Fruit fly (Drosophila melanogaster) whole organism, embryonic: ENCODE measurements around the gene CG9132.

Experiments used
- CG10959 ChIP-seq: fragments of 200-800 bp; sonication (Bioruptor generic); IDR thresholded peaks from 2 replicates; pipeline ENCODE4 v1.3.6; 2022; ENCODE audit warnings: missing biosample characterization, missing genetic modification characterization
- CG11093 ChIP-seq: fragments of 200-800 bp; sonication (Bioruptor generic); IDR thresholded peaks from 3 replicates; pipeline ENCODE4 v1.3.6; 2022; ENCODE audit warnings: missing biosample characterization, missing genetic modification characterization
- CG12219 ChIP-seq: fragments of 200-800 bp; sonication (Bioruptor generic); optimal IDR thresholded peaks from 3 replicates; lab custom pipeline; 2018; ENCODE audit warnings: missing biosample characterization, mild to moderate bottlenecking, missing genetic modification characterization
- CG13624 ChIP-seq: fragments of 200-800 bp; sonication (Bioruptor generic); optimal IDR thresholded peaks from 2 replicates; lab custom pipeline; 2016; ENCODE audit warnings: missing biosample characterization, missing genetic modification characterization
- CG13894 ChIP-seq: fragments of 200-800 bp; sonication (Bioruptor generic); optimal IDR thresholded peaks from 3 replicates; lab custom pipeline; 2018; ENCODE audit warnings: missing biosample characterization, mild to moderate bottlenecking, missing genetic modification characterization, moderate library complexity
- CG14050 ChIP-seq: fragments of 200-800 bp; sonication (Bioruptor generic); IDR thresholded peaks from 3 replicates; pipeline ENCODE4 v1.3.6; 2022; ENCODE audit warnings: missing biosample characterization, missing genetic modification characterization
- CG14860 ChIP-seq: fragments of 200-800 bp; sonication (Bioruptor generic); IDR thresholded peaks from 3 replicates; pipeline ENCODE4 v1.3.6; 2022; ENCODE audit warnings: missing biosample characterization, missing genetic modification characterization; ENCODE audit not compliant: partially characterized antibody
- CG1603 ChIP-seq: fragments of 200-800 bp; sonication (Bioruptor generic); optimal IDR thresholded peaks from 2 replicates; lab custom pipeline; 2019; ENCODE audit warnings: missing biosample characterization, mild to moderate bottlenecking, missing genetic modification characterization, moderate library complexity
- CG17612 ChIP-seq: fragments of 200-800 bp; sonication (Bioruptor generic); IDR thresholded peaks from 2 replicates; pipeline ENCODE4 v1.3.6; 2022; ENCODE audit warnings: missing biosample characterization, missing genetic modification characterization
- CG1832 ChIP-seq: fragments of 200-800 bp; sonication (Bioruptor generic); optimal IDR thresholded peaks from 2 replicates; lab custom pipeline; 2017; ENCODE audit warnings: missing biosample characterization, mild to moderate bottlenecking, missing genetic modification characterization, inconsistent platforms
- CG18476 ChIP-seq: fragments of 200-800 bp; sonication (Bioruptor generic); optimal IDR thresholded peaks from 2 replicates; lab custom pipeline; 2016; ENCODE audit warnings: missing biosample characterization, mild to moderate bottlenecking, missing genetic modification characterization
- CG18764 ChIP-seq: fragments of 200-800 bp; sonication (Bioruptor generic); optimal IDR thresholded peaks from 3 replicates; lab custom pipeline; 2016; ENCODE audit warnings: missing biosample characterization, missing genetic modification characterization
- CG2875 ChIP-seq: fragments of 200-800 bp; sonication (Bioruptor generic); optimal IDR thresholded peaks from 2 replicates; lab custom pipeline; 2017; ENCODE audit warnings: missing biosample characterization, mild to moderate bottlenecking, missing genetic modification characterization, missing genetic modification reagents
- CG30403 ChIP-seq: fragments of 200-800 bp; sonication (Bioruptor generic); optimal IDR thresholded peaks from 3 replicates; lab custom pipeline; 2016; ENCODE audit warnings: missing biosample characterization, missing genetic modification characterization
- CG5180 ChIP-seq: fragments of 200-800 bp; sonication (Bioruptor generic); optimal IDR thresholded peaks from 3 replicates; lab custom pipeline; 2017; ENCODE audit warnings: missing biosample characterization, missing genetic modification characterization, mild to moderate bottlenecking, moderate library complexity, missing genetic modification reagents
- CG5245 ChIP-seq: fragments of 200-800 bp; sonication (Bioruptor generic); optimal IDR thresholded peaks from 3 replicates; lab custom pipeline; 2016; ENCODE audit warnings: missing biosample characterization, missing genetic modification characterization
- CG5953 ChIP-seq: fragments of 200-800 bp; sonication (Bioruptor generic); IDR thresholded peaks from 2 replicates; pipeline ENCODE4 v1.3.6; 2022; ENCODE audit warnings: missing biosample characterization, missing genetic modification characterization
- CG6791 ChIP-seq: fragments of 200-800 bp; sonication (Bioruptor generic); IDR thresholded peaks from 3 replicates; pipeline ENCODE4 v1.3.6; 2022; ENCODE audit warnings: missing biosample characterization, missing genetic modification characterization; ENCODE audit not compliant: partially characterized antibody
- Dll ChIP-seq: fragments of 200-800 bp; sonication (Bioruptor generic); IDR thresholded peaks from 4 replicates; pipeline ENCODE4 v1.3.6; 2022; ENCODE audit warnings: missing biosample characterization, missing genetic modification characterization; ENCODE audit not compliant: partially characterized antibody
- Dref ChIP-seq: fragments of 200-800 bp; sonication (Bioruptor generic); IDR thresholded peaks from 2 replicates; pipeline ENCODE4 v1.3.6; 2022; ENCODE audit warnings: missing biosample characterization, missing genetic modification characterization
- E2f2 ChIP-seq: fragments of 200-800 bp; sonication (Bioruptor generic); IDR thresholded peaks from 2 replicates; pipeline ENCODE4 v1.3.6; 2022; ENCODE audit warnings: missing biosample characterization, missing genetic modification characterization
- Fer1 ChIP-seq: fragments of 200-800 bp; sonication (Bioruptor generic); optimal IDR thresholded peaks from 2 replicates; lab custom pipeline; 2017; ENCODE audit warnings: missing biosample characterization, mild to moderate bottlenecking, missing genetic modification characterization
- Gsc ChIP-seq: fragments of 200-800 bp; sonication (Bioruptor generic); IDR thresholded peaks from 2 replicates; pipeline ENCODE4 v1.3.6; 2022; ENCODE audit warnings: missing biosample characterization, missing genetic modification characterization
- H15 ChIP-seq: fragments of 200-800 bp; sonication (Bioruptor generic); IDR thresholded peaks from 3 replicates; pipeline ENCODE4 v1.3.6; 2022; ENCODE audit warnings: missing biosample characterization, missing genetic modification characterization
- HLH4C ChIP-seq: fragments of 200-800 bp; sonication (Bioruptor generic); IDR thresholded peaks from 3 replicates; pipeline ENCODE4 v1.3.6; 2022; ENCODE audit warnings: missing biosample characterization, missing genetic modification characterization; ENCODE audit not compliant: partially characterized antibody
- HLH54F ChIP-seq: fragments of 200-800 bp; sonication (Bioruptor generic); optimal IDR thresholded peaks from 3 replicates; lab custom pipeline; 2016; ENCODE audit warnings: missing biosample characterization, missing genetic modification characterization
- Hand ChIP-seq: fragments of 200-800 bp; sonication (Bioruptor generic); optimal IDR thresholded peaks from 2 replicates; lab custom pipeline; 2017; ENCODE audit warnings: mild to moderate bottlenecking, missing biosample characterization, missing genetic modification reagents, missing genetic modification characterization
- Hmx ChIP-seq: fragments of 200-800 bp; sonication (Bioruptor generic); optimal IDR thresholded peaks from 2 replicates; lab custom pipeline; 2016; ENCODE audit warnings: missing biosample characterization, missing genetic modification characterization
- Hr39 ChIP-seq: fragments of >200 bp; optimal IDR thresholded peaks from 2 replicates; lab custom pipeline; 2017
- Lhr ChIP-seq: fragments of 200-800 bp; sonication (Bioruptor generic); optimal IDR thresholded peaks from 3 replicates; lab custom pipeline; 2017; ENCODE audit warnings: mild to moderate bottlenecking, missing biosample characterization, missing genetic modification reagents, missing genetic modification characterization
- MBD-R2 ChIP-seq: fragments of 200-800 bp; sonication (Bioruptor generic); IDR thresholded peaks from 2 replicates; pipeline ENCODE4 v1.3.6; 2022; ENCODE audit warnings: missing biosample characterization, missing genetic modification characterization
- Mad ChIP-seq: fragments of 200-800 bp; sonication (Bioruptor generic); optimal IDR thresholded peaks from 2 replicates; lab custom pipeline; 2016; ENCODE audit warnings: missing biosample characterization, missing genetic modification characterization
- Myb ChIP-seq: fragments of 200-800 bp; sonication (Bioruptor generic); optimal IDR thresholded peaks from 2 replicates; lab custom pipeline; 2016; ENCODE audit warnings: missing biosample characterization, missing genetic modification characterization
- Ravus ChIP-seq: fragments of 200-800 bp; sonication (Bioruptor generic); IDR thresholded peaks from 2 replicates; pipeline ENCODE4 v1.3.6; 2022; ENCODE audit warnings: missing biosample characterization, missing genetic modification characterization
- Side ChIP-seq: fragments of 200-800 bp; sonication (Bioruptor generic); optimal IDR thresholded peaks from 2 replicates; lab custom pipeline; 2016; ENCODE audit warnings: missing biosample characterization, missing genetic modification characterization
- Sry-δ ChIP-seq: fragments of 200-800 bp; sonication (Bioruptor generic); optimal IDR thresholded peaks from 2 replicates; lab custom pipeline; 2016; ENCODE audit warnings: missing biosample characterization, missing genetic modification characterization
- YL-1 ChIP-seq: fragments of 200-800 bp; sonication (Bioruptor generic); optimal IDR thresholded peaks from 3 replicates; lab custom pipeline; 2017; ENCODE audit warnings: missing biosample characterization, mild to moderate bottlenecking, missing genetic modification characterization
- ac ChIP-seq: fragments of 200-800 bp; sonication (Bioruptor generic); optimal IDR thresholded peaks from 3 replicates; lab custom pipeline; 2017; ENCODE audit warnings: missing biosample characterization, mild to moderate bottlenecking, missing genetic modification characterization
- croc ChIP-seq: fragments of 200-800 bp; sonication (Bioruptor generic); conservative IDR thresholded peaks from 3 replicates; pipeline ENCODE4 v1.3.6; 2022; ENCODE audit warnings: missing biosample characterization, missing genetic modification characterization
- dimm ChIP-seq: fragments of 200-800 bp; sonication (Bioruptor generic); IDR thresholded peaks from 2 replicates; pipeline ENCODE4 v1.3.6; 2022; ENCODE audit warnings: missing biosample characterization, missing genetic modification characterization
- exex ChIP-seq: fragments of 200-800 bp; sonication (Bioruptor generic); optimal IDR thresholded peaks from 4 replicates; lab custom pipeline; 2018; ENCODE audit warnings: missing biosample characterization, mild to moderate bottlenecking, missing genetic modification characterization, moderate library complexity
- kay ChIP-seq: fragments of 200-800 bp; sonication (Bioruptor generic); optimal IDR thresholded peaks from 2 replicates; lab custom pipeline; 2016; ENCODE audit warnings: missing biosample characterization, missing genetic modification characterization
- luna ChIP-seq: fragments of 200-800 bp; sonication (Bioruptor generic); optimal IDR thresholded peaks from 2 replicates; lab custom pipeline; 2016; ENCODE audit warnings: missing biosample characterization, missing genetic modification characterization
- row ChIP-seq: fragments of 200-800 bp; sonication (Bioruptor generic); IDR thresholded peaks from 3 replicates; pipeline ENCODE4 v1.3.6; 2022; ENCODE audit warnings: missing biosample characterization, missing genetic modification characterization
- run ChIP-seq: fragments of 200-800 bp; sonication (Bioruptor generic); optimal IDR thresholded peaks from 3 replicates; lab custom pipeline; 2018; ENCODE audit warnings: missing biosample characterization, mild to moderate bottlenecking, missing genetic modification characterization
- sim ChIP-seq: fragments of 200-800 bp; sonication (Bioruptor generic); IDR thresholded peaks from 2 replicates; pipeline ENCODE4 v1.3.6; 2022; ENCODE audit warnings: missing biosample characterization, missing genetic modification characterization
- sob ChIP-seq: fragments of 200-800 bp; sonication (Bioruptor generic); IDR thresholded peaks from 2 replicates; pipeline ENCODE4 v1.3.6; 2022; ENCODE audit warnings: missing biosample characterization, missing genetic modification characterization
- trem ChIP-seq: fragments of 200-800 bp; optimal IDR thresholded peaks from 3 replicates; lab custom pipeline; 2019; ENCODE audit warnings: missing biosample characterization, mild to moderate bottlenecking, missing genetic modification characterization, moderate library complexity
- unc-4 ChIP-seq: fragments of 200-800 bp; sonication (Bioruptor generic); IDR thresholded peaks from 2 replicates; pipeline ENCODE4 v1.3.6; 2022; ENCODE audit warnings: missing biosample characterization, missing genetic modification characterization; ENCODE audit not compliant: partially characterized antibody
- wdn ChIP-seq: fragments of 200-800 bp; sonication (Bioruptor generic); IDR thresholded peaks from 2 replicates; pipeline ENCODE4 v1.3.6; 2022; ENCODE audit warnings: missing biosample characterization, missing genetic modification characterization
- wek ChIP-seq: fragments of 200-800 bp; sonication (Bioruptor generic); optimal IDR thresholded peaks from 3 replicates; lab custom pipeline; 2018; ENCODE audit warnings: missing biosample characterization, mild to moderate bottlenecking, missing genetic modification characterization, moderate library complexity

CG9132 gene

dm6 chrX:16787416-16787900 is 13.1 kb downstream of the CG9132 start (continued):
- TF ChIP-seq CG2875 (GFP tag; lab: Kevin White, UChicago) (no peak), Sry-δ (peak; percentile 72), Myb (GFP tag; lab: Kevin White, UChicago) (no peak), HLH54F (GFP tag; lab: Kevin White, UChicago) (no peak), YL-1 (GFP tag; lab: Kevin White, UChicago) (peak; percentile 5), Dref (GFP tag; lab: Robert Waterston, UW) (peak; percentile 35; the same call in 1 of the 2 replicates), CG1832 (GFP tag; lab: Kevin White, UChicago) (no peak), run (tag; lab: Kevin White, UChicago) (no peak), H15 (GFP tag; lab: Robert Waterston, UW) (no peak), CG14860 (GFP tag; lab: Robert Waterston, UW) (peak; percentile 33; the same call in 1 of the 3 replicates), CG30403 (GFP tag; lab: Kevin White, UChicago) (peak; percentile 5), kay (no peak), CG12219 (GFP tag; lab: Kevin White, UChicago) (no peak), CG5953 (no peak), CG6791 (GFP tag; lab: Robert Waterston, UW) (peak; percentile 58; the same call in 2 of the 3 replicates), Hr39 (lab: Kevin White, UChicago) (no peak), MBD-R2 (GFP tag; lab: Robert Waterston, UW) (no peak; the same call in 1 of the 2 replicates), CG11093 (GFP tag; lab: Robert Waterston, UW) (no peak), exex (tag; lab: Kevin White, UChicago) (no peak), CG18476 (GFP tag; lab: Kevin White, UChicago) (no peak), Lhr (peak; percentile 14), HLH4C (GFP tag; lab: Robert Waterston, UW) (0 out of 3 replicates have a peak, but pooled peaks have one; percentile 51), wek (GFP tag; lab: Kevin White, UChicago) (no peak), Side (GFP tag; lab: Kevin White, UChicago) (no peak), Hand (no peak), Hmx (no peak), CG14050 (GFP tag; lab: Robert Waterston, UW) (no peak), CG17612 (GFP tag; lab: Robert Waterston, UW) (no peak), row (GFP tag; lab: Robert Waterston, UW) (peak; percentile 36; the same call in 2 of the 3 replicates), Dll (GFP tag; lab: Robert Waterston, UW) (peak; percentile 67; the same call in 2 of the 4 replicates), unc-4 (peak; percentile 51; the same call in 1 of the 2 replicates), luna (GFP tag; lab: Kevin White, UChicago) (no peak), CG13894 (tag; lab: Kevin White, UChicago) (no peak), CG13624 (GFP tag; lab: Kevin White, UChicago) (no peak), Fer1 (GFP tag; lab: Kevin White, UChicago) (no peak), CG10959 (no peak), trem (tag; lab: Kevin White, UChicago) (peak; percentile 40), CG5245 (GFP tag; lab: Kevin White, UChicago) (no peak), E2f2 (GFP tag; lab: Robert Waterston, UW) (peak; percentile 86), Ravus (no peak), sob (GFP tag; lab: Robert Waterston, UW) (0 out of 2 replicates have a peak, but pooled peaks have one; percentile 26), croc (GFP tag; lab: Robert Waterston, UW) (no peak), Gsc (GFP tag; lab: Robert Waterston, UW) (no peak), CG1603 (tag; lab: Kevin White, UChicago) (no peak), CG18764 (no peak), wdn (GFP tag; lab: Robert Waterston, UW) (no peak), sim (no peak), dimm (GFP tag; lab: Robert Waterston, UW) (no peak), Mad (GFP tag; lab: Kevin White, UChicago) (no peak), ac (GFP tag; lab: Kevin White, UChicago) (no peak), CG5180 (GFP tag; lab: Kevin White, UChicago) (no peak)
